Fruit fly (Drosophila melanogaster) whole organism, embryonic: Measurements from ENCODE around the gene Rbp1-like.

Experiments
- C15 ChIP-seq: fragments of 200-800 bp; sonication (Bioruptor generic); IDR thresholded peaks from 3 replicates; pipeline ENCODE4 v1.3.6; 2022; ENCODE audit warnings: missing biosample characterization, missing genetic modification characterization
- CG10267 ChIP-seq: fragments of 200-800 bp; sonication (Bioruptor generic); optimal IDR thresholded peaks from 2 replicates; lab custom pipeline; 2018; ENCODE audit warnings: missing biosample characterization, mild to moderate bottlenecking, missing genetic modification characterization, moderate library complexity
- CG11085 ChIP-seq: fragments of 200-800 bp; sonication (Bioruptor generic); IDR thresholded peaks from 2 replicates; pipeline ENCODE4 v1.3.6; 2022; ENCODE audit warnings: missing biosample characterization, missing genetic modification characterization
- CG11504 ChIP-seq: fragments of 200-800 bp; sonication (Bioruptor generic); optimal IDR thresholded peaks from 3 replicates; lab custom pipeline; 2019; ENCODE audit warnings: missing biosample characterization, mild to moderate bottlenecking, missing genetic modification characterization, moderate library complexity
- CG11723 ChIP-seq: fragments of 200-800 bp; sonication (Bioruptor generic); optimal IDR thresholded peaks from 2 replicates; lab custom pipeline; 2017; ENCODE audit warnings: missing biosample characterization, mild to moderate bottlenecking, missing genetic modification characterization
- CG12236 ChIP-seq: fragments of 200-800 bp; sonication (Bioruptor generic); optimal IDR thresholded peaks from 2 replicates; lab custom pipeline; 2016; ENCODE audit warnings: missing biosample characterization, missing genetic modification characterization
- CG12391 ChIP-seq: fragments of 200-800 bp; sonication (Bioruptor generic); optimal IDR thresholded peaks from 3 replicates; lab custom pipeline; 2018; ENCODE audit warnings: missing biosample characterization, mild to moderate bottlenecking, missing genetic modification characterization, moderate library complexity
- CG12769 ChIP-seq: fragments of 200-800 bp; sonication (Bioruptor generic); optimal IDR thresholded peaks from 2 replicates; lab custom pipeline; 2019; ENCODE audit warnings: missing biosample characterization, mild to moderate bottlenecking, missing genetic modification characterization, moderate library complexity
- CG14965 ChIP-seq: fragments of 200-800 bp; sonication (Bioruptor generic); optimal IDR thresholded peaks from 2 replicates; lab custom pipeline; 2016; ENCODE audit warnings: missing biosample characterization, missing genetic modification characterization, borderline replicate concordance
- CG15011 ChIP-seq: fragments of 200-800 bp; sonication (Bioruptor generic); optimal IDR thresholded peaks from 3 replicates; lab custom pipeline; 2018; ENCODE audit warnings: missing biosample characterization, mild to moderate bottlenecking, missing genetic modification characterization
- CG15269 ChIP-seq: fragments of 200-800 bp; sonication (Bioruptor generic); optimal IDR thresholded peaks from 2 replicates; lab custom pipeline; 2018; ENCODE audit warnings: missing biosample characterization, mild to moderate bottlenecking, missing genetic modification characterization, moderate library complexity
- CG31224 ChIP-seq: fragments of 200-800 bp; sonication (Bioruptor generic); IDR thresholded peaks from 2 replicates; pipeline ENCODE4 v1.3.6; 2022; ENCODE audit warnings: missing biosample characterization, missing genetic modification characterization
- CG3726 ChIP-seq: fragments of 200-800 bp; sonication (Bioruptor generic); IDR thresholded peaks from 3 replicates; pipeline ENCODE4, ENCODE4 v1.3.6; 2022; ENCODE audit warnings: missing biosample characterization, missing genetic modification characterization
- CG4854 ChIP-seq: fragments of 200-800 bp; sonication (Bioruptor generic); optimal IDR thresholded peaks from 2 replicates; lab custom pipeline; 2016; ENCODE audit warnings: missing biosample characterization, missing genetic modification characterization, inconsistent platforms
- CG6689 ChIP-seq: fragments of 200-800 bp; sonication (Bioruptor generic); IDR thresholded peaks from 2 replicates; pipeline ENCODE4 v1.3.6; 2022; ENCODE audit warnings: missing biosample characterization, missing genetic modification characterization
- CG7357 ChIP-seq: fragments of 200-800 bp; sonication (Bioruptor generic); IDR thresholded peaks from 3 replicates; pipeline ENCODE4 v1.3.6; 2022; ENCODE audit warnings: missing biosample characterization, missing genetic modification characterization
- CG7372 ChIP-seq: fragments of 200-800 bp; sonication (Bioruptor generic); IDR thresholded peaks from 2 replicates; pipeline ENCODE4 v1.3.6; 2022; ENCODE audit warnings: missing biosample characterization, missing genetic modification characterization
- CG7556 ChIP-seq: fragments of 200-800 bp; sonication (Bioruptor generic); optimal IDR thresholded peaks from 2 replicates; lab custom pipeline; 2017; ENCODE audit warnings: missing biosample characterization, mild to moderate bottlenecking, missing genetic modification characterization
- Chrac-16 ChIP-seq: fragments of 200-800 bp; sonication (Bioruptor generic); optimal IDR thresholded peaks from 3 replicates; lab custom pipeline; 2016; ENCODE audit warnings: missing biosample characterization, missing genetic modification characterization
- Deaf1 ChIP-seq: fragments of 200-800 bp; optimal IDR thresholded peaks from 3 replicates; lab custom pipeline; 2019; ENCODE audit warnings: missing biosample characterization, mild to moderate bottlenecking, missing genetic modification characterization, moderate library complexity
- Dip2 ChIP-seq: fragments of 200-800 bp; sonication (Bioruptor generic); IDR thresholded peaks from 2 replicates; pipeline ENCODE4 v1.3.6; 2022; ENCODE audit warnings: missing biosample characterization, missing genetic modification characterization
- Fer2 ChIP-seq: fragments of 200-800 bp; sonication (Bioruptor generic); optimal IDR thresholded peaks from 2 replicates; lab custom pipeline; 2018; ENCODE audit warnings: missing biosample characterization, mild to moderate bottlenecking, missing genetic modification characterization, moderate library complexity
- HHEX ChIP-seq: fragments of 200-800 bp; sonication (Bioruptor generic); optimal IDR thresholded peaks from 3 replicates; lab custom pipeline; 2017; ENCODE audit warnings: missing biosample characterization, mild to moderate bottlenecking, missing genetic modification characterization, missing genetic modification reagents
- HmgZ ChIP-seq: fragments of 200-800 bp; sonication (Bioruptor generic); optimal IDR thresholded peaks from 2 replicates; lab custom pipeline; 2018; ENCODE audit warnings: missing biosample characterization, mild to moderate bottlenecking, missing genetic modification characterization
- Hmx ChIP-seq: fragments of 200-800 bp; sonication (Bioruptor generic); optimal IDR thresholded peaks from 2 replicates; lab custom pipeline; 2016; ENCODE audit warnings: missing biosample characterization, missing genetic modification characterization
- MBD-R2 ChIP-seq: fragments of 200-800 bp; sonication (Bioruptor generic); IDR thresholded peaks from 2 replicates; pipeline ENCODE4 v1.3.6; 2022; ENCODE audit warnings: missing biosample characterization, missing genetic modification characterization
- Meics ChIP-seq: fragments of 200-800 bp; sonication (Bioruptor generic); optimal IDR thresholded peaks from 2 replicates; lab custom pipeline; 2017; ENCODE audit warnings: missing biosample characterization, mild to moderate bottlenecking, missing genetic modification characterization
- Optix ChIP-seq: fragments of 200-800 bp; sonication (Bioruptor generic); IDR thresholded peaks from 3 replicates; pipeline ENCODE4 v1.3.6; 2022; ENCODE audit warnings: missing biosample characterization, missing genetic modification characterization
- Ptx1 ChIP-seq: fragments of 200-800 bp; sonication (Bioruptor generic); IDR thresholded peaks from 2 replicates; pipeline ENCODE4 v1.3.6; 2022; ENCODE audit warnings: missing biosample characterization, missing genetic modification characterization
- Sin3A ChIP-seq: fragments of >200 bp; optimal IDR thresholded peaks from 2 replicates; lab custom pipeline; 2018
- Xrp1 ChIP-seq: fragments of 200-800 bp; sonication (Bioruptor generic); IDR thresholded peaks from 2 replicates; pipeline ENCODE4 v1.3.6; 2022; ENCODE audit warnings: missing biosample characterization, missing genetic modification characterization
- abd-A ChIP-seq: fragments of 200-800 bp; sonication (Bioruptor generic); optimal IDR thresholded peaks from 3 replicates; lab custom pipeline; 2019; ENCODE audit warnings: missing biosample characterization, mild to moderate bottlenecking, missing genetic modification characterization, moderate library complexity
- ato ChIP-seq: fragments of 200-800 bp; sonication (Bioruptor generic); IDR thresholded peaks from 2 replicates; pipeline ENCODE4 v1.3.6; 2022; ENCODE audit warnings: missing biosample characterization, missing genetic modification characterization; ENCODE audit not compliant: partially characterized antibody
- br ChIP-seq: fragments of >200 bp; optimal IDR thresholded peaks from 2 replicates; lab custom pipeline; 2017
- dati ChIP-seq: fragments of 200-800 bp; sonication (Bioruptor generic); IDR thresholded peaks from 2 replicates; pipeline ENCODE4 v1.3.6; 2022; ENCODE audit warnings: missing biosample characterization, missing genetic modification characterization
- ems ChIP-seq: fragments of 200-800 bp; sonication (Bioruptor generic); optimal IDR thresholded peaks from 3 replicates; lab custom pipeline; 2016; ENCODE audit warnings: missing biosample characterization, missing genetic modification characterization
- gcm2 ChIP-seq: fragments of 200-800 bp; sonication (Bioruptor generic); optimal IDR thresholded peaks from 2 replicates; lab custom pipeline; 2016; ENCODE audit warnings: missing biosample characterization, missing genetic modification characterization
- gsb-n ChIP-seq: fragments of 200-800 bp; sonication (Bioruptor generic); optimal IDR thresholded peaks from 3 replicates; lab custom pipeline; 2018; ENCODE audit warnings: missing biosample characterization, mild to moderate bottlenecking, missing genetic modification characterization
- her ChIP-seq: fragments of 200-800 bp; sonication (Bioruptor generic); optimal IDR thresholded peaks from 2 replicates; lab custom pipeline; 2016; ENCODE audit warnings: missing biosample characterization, missing genetic modification characterization
- jigr1 ChIP-seq: fragments of 200-800 bp; sonication (Bioruptor generic); IDR thresholded peaks from 3 replicates; pipeline ENCODE4 v1.3.6; 2022; ENCODE audit warnings: missing biosample characterization, missing genetic modification characterization
- jumu ChIP-seq: fragments of 200-800 bp; sonication (Bioruptor generic); optimal IDR thresholded peaks from 3 replicates; lab custom pipeline; 2016; ENCODE audit warnings: missing biosample characterization, missing genetic modification characterization
- kni ChIP-seq: fragments of 200-800 bp; sonication (Bioruptor generic); optimal IDR thresholded peaks from 3 replicates; lab custom pipeline; 2017; ENCODE audit warnings: mild to moderate bottlenecking, missing biosample characterization, missing genetic modification reagents, missing genetic modification characterization
- lbe ChIP-seq: fragments of 200-800 bp; sonication (Bioruptor generic); optimal IDR thresholded peaks from 2 replicates; lab custom pipeline; 2016; ENCODE audit warnings: missing biosample characterization, mild to moderate bottlenecking, missing genetic modification characterization
- mirr ChIP-seq: fragments of 200-800 bp; sonication (Bioruptor generic); optimal IDR thresholded peaks from 3 replicates; lab custom pipeline; 2018; ENCODE audit warnings: missing biosample characterization, mild to moderate bottlenecking, missing genetic modification characterization
- nom ChIP-seq: fragments of 200-800 bp; sonication (Bioruptor generic); optimal IDR thresholded peaks from 2 replicates; lab custom pipeline; 2017; ENCODE audit warnings: missing biosample characterization, missing genetic modification characterization, mild to moderate bottlenecking, moderate library complexity, missing genetic modification reagents
- onecut ChIP-seq: fragments of 200-800 bp; sonication (Bioruptor generic); IDR thresholded peaks from 2 replicates; pipeline ENCODE4 v1.3.6; 2022; ENCODE audit warnings: missing biosample characterization, missing genetic modification characterization
- otp ChIP-seq: fragments of 200-800 bp; sonication (Bioruptor generic); IDR thresholded peaks from 3 replicates; pipeline ENCODE4, ENCODE4 v1.3.6; 2022; ENCODE audit warnings: missing biosample characterization, missing genetic modification characterization
- sd ChIP-seq: fragments of 200-800 bp; sonication (Bioruptor generic); optimal IDR thresholded peaks from 3 replicates; lab custom pipeline; 2018; ENCODE audit warnings: missing biosample characterization, mild to moderate bottlenecking, missing genetic modification characterization, moderate library complexity
- sim ChIP-seq: fragments of 200-800 bp; sonication (Bioruptor generic); IDR thresholded peaks from 2 replicates; pipeline ENCODE4 v1.3.6; 2022; ENCODE audit warnings: missing biosample characterization, missing genetic modification characterization
- so ChIP-seq: fragments of 200-800 bp; sonication (Bioruptor generic); IDR thresholded peaks from 3 replicates; pipeline ENCODE4 v1.3.6; 2022; ENCODE audit warnings: missing biosample characterization, missing genetic modification characterization
- zen ChIP-seq: fragments of 200-800 bp; sonication (Bioruptor generic); optimal IDR thresholded peaks from 3 replicates; lab custom pipeline; 2018; ENCODE audit warnings: missing biosample characterization, mild to moderate bottlenecking, missing genetic modification characterization, moderate library complexity

Gene Rbp1-like

DNA sequence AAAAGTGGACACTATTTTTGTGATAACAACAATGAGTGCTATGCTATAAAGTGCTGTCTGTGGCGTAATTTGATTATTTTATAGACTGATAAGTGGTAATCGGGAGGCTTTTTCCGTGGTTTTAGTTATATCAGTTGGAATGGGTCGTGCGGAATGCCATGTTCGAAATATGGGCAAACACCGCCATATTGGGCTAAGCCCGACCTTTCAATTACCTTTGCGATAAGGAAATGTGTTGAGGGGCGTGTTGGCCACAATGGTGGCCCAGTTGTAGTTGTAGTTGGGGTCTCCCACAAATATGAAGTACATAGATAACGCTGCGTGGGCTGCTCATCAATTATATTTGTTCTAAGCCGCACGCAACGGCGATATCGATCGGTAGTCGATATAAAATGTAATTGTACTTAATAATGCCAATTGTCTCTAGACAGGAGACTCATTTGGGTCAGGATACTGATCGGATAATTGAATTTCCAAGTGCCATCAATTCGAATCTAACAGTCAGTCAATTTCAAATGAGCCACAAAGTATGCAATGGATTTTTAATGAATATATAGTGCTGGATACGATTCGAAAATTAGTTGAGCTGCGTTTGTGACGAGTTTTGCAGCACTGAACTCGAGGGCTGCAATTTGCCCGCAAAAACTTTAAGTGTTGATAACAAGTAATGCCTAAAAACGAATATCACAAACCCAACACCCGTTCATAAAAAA, 50.1 kb downstream of the Rbp1-like start (continued):
- TF ChIP-seq CG7372 (GFP tag; lab: Robert Waterston, UW): no peak
- no peak for TF ChIP-seq otp (GFP tag; lab: Robert Waterston, UW)
- no peak for TF ChIP-seq kni
- TF ChIP-seq CG10267: peak; percentile 95
- no peak for TF ChIP-seq CG6689 (GFP tag; lab: Robert Waterston, UW)
- TF ChIP-seq Xrp1 (GFP tag; lab: Robert Waterston, UW): peak; percentile 38; the same call in 1 of the 2 replicates
- no peak for TF ChIP-seq Dip2
- TF ChIP-seq Chrac-16 (GFP tag; lab: Kevin White, UChicago): peak; percentile 21
- no peak; the same call in 1 of the 2 replicates for TF ChIP-seq MBD-R2 (GFP tag; lab: Robert Waterston, UW)
- TF ChIP-seq abd-A (tag; lab: Kevin White, UChicago): no peak
- TF ChIP-seq sim (GFP tag; lab: Robert Waterston, UW): no peak
- TF ChIP-seq CG11085: no peak
- TF ChIP-seq HHEX (GFP tag; lab: Kevin White, UChicago): peak; percentile 3
- TF ChIP-seq CG12391 (tag; lab: Kevin White, UChicago): peak; percentile 17
- peak; percentile 59 for TF ChIP-seq jumu (GFP tag; lab: Kevin White, UChicago)
- TF ChIP-seq ato (GFP tag; lab: Robert Waterston, UW): no peak
- TF ChIP-seq mirr (GFP tag; lab: Kevin White, UChicago): peak; percentile 83
- TF ChIP-seq Hmx (GFP tag; lab: Kevin White, UChicago): no peak
- TF ChIP-seq CG14965 (GFP tag; lab: Kevin White, UChicago): no peak
- TF ChIP-seq CG11723 (GFP tag; lab: Kevin White, UChicago): no peak
- TF ChIP-seq nom (GFP tag; lab: Kevin White, UChicago): no peak
- TF ChIP-seq CG11504 (tag; lab: Kevin White, UChicago): no peak
- TF ChIP-seq CG3726: no peak
- TF ChIP-seq Optix (GFP tag; lab: Robert Waterston, UW): no peak
- TF ChIP-seq CG12769 (tag; lab: Kevin White, UChicago): peak; percentile 59
- no peak for TF ChIP-seq Deaf1 (tag; lab: Kevin White, UChicago)
- TF ChIP-seq Meics: no peak
- TF ChIP-seq CG31224 (GFP tag; lab: Robert Waterston, UW): no peak
- peak; percentile 53 for TF ChIP-seq lbe (GFP tag; lab: Kevin White, UChicago)
- no peak for TF ChIP-seq gsb-n (tag; lab: Kevin White, UChicago)
- TF ChIP-seq Sin3A (lab: Kevin White, UChicago): no peak
- no peak for TF ChIP-seq CG15011
- peak; percentile 1 for TF ChIP-seq CG7556
- no peak for TF ChIP-seq jigr1 (GFP tag; lab: Robert Waterston, UW)
- peak; percentile 63 for TF ChIP-seq HmgZ (tag; lab: Kevin White, UChicago)
- no peak for TF ChIP-seq C15 (GFP tag; lab: Robert Waterston, UW)
- TF ChIP-seq zen (tag; lab: Kevin White, UChicago): no peak
- peak; percentile 86 for TF ChIP-seq sd
- TF ChIP-seq dati (GFP tag; lab: Robert Waterston, UW): no peak
- no peak for TF ChIP-seq ems (GFP tag; lab: Kevin White, UChicago)
- TF ChIP-seq so (GFP tag; lab: Robert Waterston, UW): no peak
- no peak for TF ChIP-seq gcm2 (GFP tag; lab: Kevin White, UChicago)
- TF ChIP-seq Ptx1 (GFP tag; lab: Robert Waterston, UW): no peak
- peak; percentile 15 for TF ChIP-seq her (GFP tag; lab: Kevin White, UChicago)
- no peak for TF ChIP-seq CG15269
- TF ChIP-seq br (lab: Kevin White, UChicago): no peak
- no peak for TF ChIP-seq onecut
- no peak for TF ChIP-seq CG12236
- TF ChIP-seq Fer2 (tag; lab: Kevin White, UChicago): no peak
- TF ChIP-seq CG4854 (GFP tag; lab: Kevin White, UChicago): no peak
- no peak for TF ChIP-seq CG7357
